Fruit fly (Drosophila melanogaster) whole organism, wandering third instar larva: Measurements from ENCODE around the gene alpha-Est4.

Experiments
- Abd-B ChIP-seq: fragments of >200 bp; optimal IDR thresholded peaks from 2 replicates; lab custom pipeline; 2017; ENCODE audit warnings: missing biosample characterization, missing genetic modification characterization
- CG32264 ChIP-seq: fragments of 200-800 bp; sonication (Bioruptor generic); optimal IDR thresholded peaks from 2 replicates; lab custom pipeline; 2016; ENCODE audit warnings: missing biosample characterization, missing genetic modification characterization
- CG9705 ChIP-seq: fragments of 200-800 bp; sonication (Bioruptor generic); optimal IDR thresholded peaks from 2 replicates; lab custom pipeline; 2018; ENCODE audit warnings: missing biosample characterization, mild to moderate bottlenecking, missing genetic modification characterization
- CrebA ChIP-seq: fragments of 200-800 bp; sonication (Bioruptor generic); optimal IDR thresholded peaks from 2 replicates; lab custom pipeline; 2016; ENCODE audit warnings: missing biosample characterization, mild to moderate bottlenecking, missing genetic modification characterization, borderline replicate concordance
- GATAd ChIP-seq: sonication (Bioruptor generic); optimal IDR thresholded peaks from 2 replicates; lab custom pipeline; 2016; ENCODE audit warnings: missing biosample characterization, missing genetic modification characterization
- HLH106 ChIP-seq: fragments of 200-800 bp; optimal IDR thresholded peaks from 3 replicates; lab custom pipeline; 2019; ENCODE audit warnings: missing biosample characterization, mild to moderate bottlenecking, missing genetic modification characterization, moderate library complexity
- Hnf4 ChIP-seq: fragments of 200-800 bp; sonication (Bioruptor generic); optimal IDR thresholded peaks from 2 replicates; lab custom pipeline; 2016; ENCODE audit warnings: missing biosample characterization, mild to moderate bottlenecking, missing genetic modification characterization
- Hr78 ChIP-seq: fragments of >200 bp; optimal IDR thresholded peaks from 2 replicates; lab custom pipeline; 2017; ENCODE audit warnings: missing biosample characterization, missing genetic modification characterization
- Hr83 ChIP-seq: fragments of 200-300 bp; sonication (Bioruptor generic); optimal IDR thresholded peaks from 2 replicates; lab custom pipeline; 2016; ENCODE audit warnings: missing biosample characterization, mild to moderate bottlenecking, missing genetic modification characterization, moderate library complexity; ENCODE audit not compliant: poor library complexity, severe bottlenecking
- Jra ChIP-seq: sonication (Bioruptor generic); optimal IDR thresholded peaks from 2 replicates; lab custom pipeline; 2016; ENCODE audit warnings: missing biosample characterization, missing genetic modification characterization
- N ChIP-seq: fragments of >200 bp; optimal IDR thresholded peaks from 2 replicates; lab custom pipeline; 2018; ENCODE audit warnings: missing biosample characterization, missing external identifiers, missing genetic modification characterization
- OdsH ChIP-seq: fragments of 200-800 bp; sonication (Bioruptor generic); optimal IDR thresholded peaks from 2 replicates; lab custom pipeline; 2016; ENCODE audit warnings: missing biosample characterization, mild to moderate bottlenecking, missing genetic modification characterization
- Rel ChIP-seq, 2 experiments: fragments of 200-800 bp; sonication (Bioruptor generic) in 1 of 2; optimal IDR thresholded peaks; 2 replicates in 1 of 2; 3 replicates in 1 of 2; lab custom pipeline; 2016 to 2019; ENCODE audit warnings: mild to moderate bottlenecking in 2 of 2, missing biosample characterization in 2 of 2, missing genetic modification characterization in 2 of 2, moderate library complexity in 1 of 2
- Sp1 ChIP-seq: fragments of 200-800 bp; sonication (Bioruptor generic); optimal IDR thresholded peaks from 3 replicates; lab custom pipeline; 2019; ENCODE audit warnings: missing biosample characterization, mild to moderate bottlenecking, missing genetic modification characterization, moderate library complexity
- Vsx2 ChIP-seq: fragments of 200-300, 225-300 bp; sonication (Bioruptor generic); optimal IDR thresholded peaks from 2 replicates; lab custom pipeline; 2018; ENCODE audit warnings: missing biosample characterization, missing genetic modification characterization; ENCODE audit not compliant: partially characterized antibody
- br ChIP-seq: fragments of 200-800 bp; sonication (Bioruptor generic); optimal IDR thresholded peaks from 2 replicates; lab custom pipeline; 2016; ENCODE audit warnings: missing biosample characterization, missing genetic modification characterization
- brk ChIP-seq: fragments of 200-800 bp; sonication (Bioruptor generic); optimal IDR thresholded peaks from 2 replicates; lab custom pipeline; 2016; ENCODE audit warnings: missing biosample characterization, mild to moderate bottlenecking, missing genetic modification characterization
- dl ChIP-seq, 2 experiments: fragments of 175-275, 200-275 bp in 1 of 2; fragments of 200-275 bp in 1 of 2; sonication (Bioruptor generic); optimal IDR thresholded peaks; lab custom pipeline; 2018; ENCODE audit warnings: mild to moderate bottlenecking in 2 of 2, missing biosample characterization in 2 of 2, missing genetic modification characterization in 2 of 2, moderate library complexity in 2 of 2; ENCODE audit not compliant: partially characterized antibody in 2 of 2, insufficient read depth in 1 of 2
- dmrt93B ChIP-seq: fragments of 200-800 bp; sonication (Bioruptor generic); optimal IDR thresholded peaks from 2 replicates; lab custom pipeline; 2018; ENCODE audit warnings: missing biosample characterization, mild to moderate bottlenecking, missing genetic modification characterization
- dsf ChIP-seq: sonication (Bioruptor generic); optimal IDR thresholded peaks from 2 replicates; lab custom pipeline; 2016; ENCODE audit warnings: missing biosample characterization, missing genetic modification characterization, borderline replicate concordance
- lola ChIP-seq: fragments of >200 bp; optimal IDR thresholded peaks from 2 replicates; lab custom pipeline; 2017; ENCODE audit warnings: missing biosample characterization, missing genetic modification characterization
- pan ChIP-seq: fragments of >200 bp; optimal IDR thresholded peaks from 2 replicates; lab custom pipeline; 2017
- psq ChIP-seq: fragments of 200-800 bp; sonication (Bioruptor generic); optimal IDR thresholded peaks from 3 replicates; lab custom pipeline; 2017; ENCODE audit warnings: missing biosample characterization, mild to moderate bottlenecking, missing genetic modification characterization, moderate library complexity
- rgr ChIP-seq: fragments of 200-800 bp; sonication (Bioruptor generic); optimal IDR thresholded peaks from 3 replicates; lab custom pipeline; 2016; ENCODE audit warnings: missing biosample characterization, mild to moderate bottlenecking, missing genetic modification characterization
- sage ChIP-seq: fragments of 200-800 bp; sonication (Bioruptor generic); optimal IDR thresholded peaks from 2 replicates; lab custom pipeline; 2016; ENCODE audit warnings: missing biosample characterization, mild to moderate bottlenecking, missing genetic modification characterization
- sv ChIP-seq: fragments of 200-800 bp; sonication (Bioruptor generic); optimal IDR thresholded peaks from 3 replicates; lab custom pipeline; 2016; ENCODE audit warnings: missing biosample characterization, missing genetic modification characterization
- tai ChIP-seq: sonication (Bioruptor generic); optimal IDR thresholded peaks from 2 replicates; lab custom pipeline; 2016; ENCODE audit warnings: missing biosample characterization, missing genetic modification characterization
- woc ChIP-seq: sonication (Bioruptor generic); optimal IDR thresholded peaks from 2 replicates; lab custom pipeline; 2016; ENCODE audit warnings: missing biosample characterization, mild to moderate bottlenecking, missing genetic modification characterization

alpha-Est4 gene

DNA sequence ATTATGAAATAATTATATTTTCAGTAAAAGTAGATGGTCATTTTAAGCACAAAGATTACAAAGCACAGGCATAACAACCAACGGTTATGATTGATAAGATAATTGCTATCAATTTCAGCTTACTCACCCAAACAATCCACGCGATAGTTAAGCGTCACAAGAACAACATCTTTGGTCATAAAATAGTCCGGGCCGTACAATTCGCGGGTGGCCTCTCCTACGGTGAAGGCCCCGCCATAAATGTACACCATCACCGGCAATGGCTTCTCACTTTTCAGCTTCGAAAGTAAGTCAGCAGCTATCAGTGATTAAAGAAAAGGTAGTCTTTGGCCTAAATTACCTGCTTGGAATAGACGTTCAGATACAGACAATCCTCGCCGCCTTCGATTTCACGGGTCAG is 2.8 kb downstream of the alpha-Est4 start:
- TF ChIP-seq Hr78 (GFP tag; lab: Kevin White, UChicago): no peak
- TF ChIP-seq lola (GFP tag; lab: Kevin White, UChicago): no peak

DNA sequence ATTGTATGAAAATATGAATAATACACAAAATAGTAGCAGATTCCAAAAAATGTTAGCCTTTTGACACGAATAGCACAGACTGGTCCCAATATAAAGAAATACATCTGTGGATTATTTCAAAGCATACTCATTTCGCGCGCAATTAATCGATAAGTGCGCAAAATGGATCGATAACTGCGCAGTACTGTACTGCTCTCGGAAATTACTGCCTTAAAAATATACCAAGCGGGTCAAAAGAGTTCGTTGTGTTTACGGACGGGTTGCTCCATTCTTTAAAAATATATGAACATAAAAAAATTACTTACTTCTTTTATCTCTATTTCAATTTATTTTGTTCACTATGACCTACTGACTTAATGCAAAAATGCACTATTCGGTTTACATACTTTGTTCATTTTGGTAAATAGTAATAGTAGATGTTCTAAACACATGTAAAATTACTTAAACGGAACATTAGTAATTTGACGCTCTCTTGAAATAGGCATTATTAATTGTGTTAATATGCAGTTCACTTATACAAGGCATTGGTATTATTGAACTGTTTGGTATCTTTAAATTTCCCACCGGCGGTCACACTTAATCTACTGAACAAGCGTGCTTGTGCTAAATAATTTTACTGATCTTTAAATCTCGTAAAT is 8.1 kb downstream of the alpha-Est4 start, which contains the start of the genes Rtnl2 and alphaTub84D:
Gene Rtnl2 (minus strand): TSS at position 58 of the 638 bp plus-strand sequence.
Gene alphaTub84D (plus strand): TSS at position 570 of the 638 bp plus-strand sequence.
- TF ChIP-seq sage (GFP tag; lab: Kevin White, UChicago) (no peak), OdsH (no peak), HLH106 (tag; lab: Kevin White, UChicago) (no peak), dsf (GFP tag; lab: Kevin White, UChicago) (no peak), GATAd (GFP tag; lab: Kevin White, UChicago) (no peak), Hnf4 (no peak), rgr (GFP tag; lab: Kevin White, UChicago) (no peak), CG32264 (GFP tag; lab: Kevin White, UChicago) (no peak), psq (GFP tag; lab: Kevin White, UChicago) (no peak), CG9705 (no peak), Hr83 (GFP tag; lab: Kevin White, UChicago) (no peak), lola (GFP tag; lab: Kevin White, UChicago) (no peak), tai (GFP tag; lab: Kevin White, UChicago) (no peak), sv (GFP tag; lab: Kevin White, UChicago) (no peak), pan (lab: Kevin White, UChicago) (no peak), Rel (GFP tag; optimal IDR thresholded peaks at IDR 0.05; lab: Kevin White, UChicago) (no peak), Rel (tag; optimal IDR thresholded peaks at IDR 0.05; lab: Kevin White, UChicago) (no peak), Abd-B (no peak), Jra (GFP tag; lab: Kevin White, UChicago) (no peak), Hr78 (GFP tag; lab: Kevin White, UChicago) (no peak)

DNA sequence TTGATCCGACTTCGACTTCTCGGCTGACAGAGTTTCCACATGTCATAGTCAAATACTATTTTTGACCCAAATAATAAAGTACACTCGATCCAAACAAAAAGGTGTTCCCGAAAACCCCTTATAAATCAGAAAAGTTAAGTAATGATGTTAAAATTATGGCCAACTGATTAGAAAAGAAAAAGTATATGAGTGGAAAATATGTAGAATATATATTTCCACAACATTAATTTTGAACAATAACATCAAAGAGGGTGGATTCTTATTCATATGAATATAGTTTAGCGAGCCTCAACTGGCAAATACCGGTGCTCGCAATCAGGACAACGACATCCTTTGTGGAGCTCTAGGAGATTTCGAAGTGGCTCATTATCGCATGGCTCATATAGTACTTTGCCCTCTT is 9.7 kb downstream of the alpha-Est4 start, which contains the start of gene alpha-Est6:
Gene alpha-Est6 (minus strand): TSS at position 101 of the 400 bp plus-strand sequence.
- TF ChIP-seq OdsH: no peak
- TF ChIP-seq, all 38 proteins: peak for 0

DNA sequence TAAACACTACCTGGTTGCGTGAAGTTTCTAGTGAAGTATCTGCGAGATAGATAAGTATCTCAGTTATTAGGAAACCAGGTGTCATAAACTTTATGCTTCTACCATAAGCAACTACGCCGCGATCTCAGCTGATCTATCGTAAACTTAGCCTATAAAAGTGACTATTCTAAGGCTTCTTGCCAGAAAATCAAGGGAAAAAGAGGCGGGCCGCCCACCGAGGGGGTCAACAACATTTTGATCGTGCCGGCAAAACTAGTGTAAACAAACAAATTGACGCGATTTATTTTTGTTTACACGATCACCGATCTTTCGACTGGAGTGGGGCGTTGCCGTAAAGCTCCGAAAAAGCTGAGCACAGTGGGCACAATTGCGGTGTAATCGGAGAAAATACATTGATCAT is 14.3 kb downstream of the alpha-Est4 start:
- no peak for TF ChIP-seq GATAd (GFP tag; lab: Kevin White, UChicago)
- TF ChIP-seq Sp1 (GFP tag; lab: Kevin White, UChicago): no peak
- no peak for TF ChIP-seq sv (GFP tag; lab: Kevin White, UChicago)
- no peak for TF ChIP-seq rgr (GFP tag; lab: Kevin White, UChicago)
- TF ChIP-seq Hr83 (GFP tag; lab: Kevin White, UChicago): no peak
- no peak for TF ChIP-seq HLH106 (tag; lab: Kevin White, UChicago)
- no peak for TF ChIP-seq pan (lab: Kevin White, UChicago)
- TF ChIP-seq woc (GFP tag; lab: Kevin White, UChicago): no peak
- no peak for TF ChIP-seq Jra (GFP tag; lab: Kevin White, UChicago)
- no peak for TF ChIP-seq brk (GFP tag; lab: Kevin White, UChicago)
- no peak for TF ChIP-seq CrebA (GFP tag; lab: Kevin White, UChicago)
- no peak for TF ChIP-seq Vsx2 (GFP tag; lab: Kevin White, UChicago)
- no peak for TF ChIP-seq sage (GFP tag; lab: Kevin White, UChicago)
- TF ChIP-seq dmrt93B (GFP tag; lab: Kevin White, UChicago): no peak
- TF ChIP-seq br (GFP tag; lab: Kevin White, UChicago): no peak
- TF ChIP-seq dl (GFP tag; optimal IDR thresholded peaks at IDR 0.05; lab: Kevin White, UChicago; ENCODE audit: insufficient read depth in 1 of 2, partially characterized antibody in 2 of 2): no peak

DNA sequence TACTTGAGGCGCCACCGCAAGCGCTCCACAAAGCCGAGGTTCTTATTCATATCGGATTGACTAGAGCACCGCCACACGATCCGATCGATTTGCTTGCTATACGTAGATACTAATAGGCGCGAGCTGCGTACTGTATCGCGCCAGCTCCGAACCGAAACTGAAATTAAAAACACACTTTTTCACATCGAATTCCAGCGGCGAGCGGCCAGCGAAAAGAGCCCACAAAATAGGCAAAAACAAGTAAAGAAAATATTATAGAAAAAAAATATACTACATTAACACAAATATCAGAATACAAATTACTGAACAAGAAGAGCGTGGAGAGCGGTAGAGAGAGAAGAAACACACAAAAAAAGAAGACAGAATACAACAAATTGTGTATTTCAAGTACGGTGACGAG is 14.8 kb downstream of the alpha-Est4 start, which contains the start of gene alpha-Est7:
Gene alpha-Est7 (minus strand): TSS at position 160 of the 400 bp plus-strand sequence.
- no peak for TF ChIP-seq N
- TF ChIP-seq Sp1 (GFP tag; lab: Kevin White, UChicago): peak; percentile 31
- TF ChIP-seq HLH106 (tag; lab: Kevin White, UChicago): no peak
- peak; percentile 45 for TF ChIP-seq psq (GFP tag; lab: Kevin White, UChicago)
- peak; percentile 30 for TF ChIP-seq Rel (GFP tag; optimal IDR thresholded peaks at IDR 0.05; lab: Kevin White, UChicago)
- TF ChIP-seq Rel (tag; optimal IDR thresholded peaks at IDR 0.05; lab: Kevin White, UChicago): peak; percentile 38
- TF ChIP-seq CrebA (GFP tag; lab: Kevin White, UChicago): peak; percentile 84
